Worm (Caenorhabditis elegans) whole organism, mixed stage, embryonic: ENCODE data around the gene gst-17.
A peak's percentile ranks its signal among the peaks of the same experiment; 100 is the strongest.

Experiments
- M03D4.4 ChIP-seq: sonication (generic microtip); optimal IDR thresholded peaks from 2 replicates; lab custom pipeline; 2017; ENCODE audit warnings: mild to moderate bottlenecking, missing genetic modification characterization, missing compliant biosample characterization
- blmp-1 ChIP-seq: fragments of 150-350 bp; optimal IDR thresholded peaks from 2 replicates; lab custom pipeline; 2014; ENCODE audit warnings: missing biosample characterization, missing genetic modification characterization
- ceh-39 ChIP-seq: fragments of 150-350 bp; optimal IDR thresholded peaks from 2 replicates; lab custom pipeline; 2014; ENCODE audit warnings: missing biosample characterization, missing genetic modification characterization
- ceh-43 ChIP-seq: fragments of 200-800 bp; sonication (Bioruptor generic); optimal IDR thresholded peaks from 2 replicates; lab custom pipeline; 2018; ENCODE audit warnings: mild to moderate bottlenecking, missing genetic modification characterization, moderate library complexity, missing compliant biosample characterization
- ceh-83 ChIP-seq: fragments of 200-800 bp; sonication (Bioruptor generic); optimal IDR thresholded peaks from 2 replicates; lab custom pipeline; 2018; ENCODE audit warnings: mild to moderate bottlenecking, missing genetic modification characterization, missing compliant biosample characterization
- ces-1 ChIP-seq: fragments of 150-350 bp; optimal IDR thresholded peaks from 2 replicates; lab custom pipeline; 2014; ENCODE audit warnings: missing biosample characterization, missing genetic modification reagents, missing genetic modification characterization
- cnd-1 ChIP-seq: fragments of 200-800 bp; sonication (Bioruptor generic); optimal IDR thresholded peaks from 2 replicates; lab custom pipeline; 2018; ENCODE audit warnings: mild to moderate bottlenecking, missing genetic modification characterization, missing compliant biosample characterization
- drap-1 ChIP-seq: fragments of 200-800 bp; sonication (Bioruptor generic); optimal IDR thresholded peaks from 3 replicates; lab custom pipeline; 2018; ENCODE audit warnings: mild to moderate bottlenecking, missing genetic modification characterization, missing compliant biosample characterization
- hlh-1 ChIP-seq: fragments of 150-350 bp; optimal IDR thresholded peaks from 2 replicates; lab custom pipeline; 2014; ENCODE audit warnings: missing biosample characterization, missing genetic modification reagents, missing genetic modification characterization
- lin-13 ChIP-seq: fragments of 150-350 bp; optimal IDR thresholded peaks from 2 replicates; lab custom pipeline; 2014; ENCODE audit warnings: missing biosample characterization, missing genetic modification characterization
- lin-32 ChIP-seq: fragments of 200-800 bp; sonication (Bioruptor generic); optimal IDR thresholded peaks from 2 replicates; lab custom pipeline; 2018; ENCODE audit warnings: mild to moderate bottlenecking, missing genetic modification characterization, missing compliant biosample characterization
- lsy-2 ChIP-seq: fragments of 150-350 bp; optimal IDR thresholded peaks from 2 replicates; lab custom pipeline; 2014; ENCODE audit warnings: missing biosample characterization, missing genetic modification characterization
- mab-5 ChIP-seq: fragments of 150-350 bp; optimal IDR thresholded peaks from 2 replicates; lab custom pipeline; 2014; ENCODE audit warnings: missing biosample characterization, missing genetic modification characterization
- mep-1 ChIP-seq: fragments of 150-350 bp; optimal IDR thresholded peaks from 2 replicates; lab custom pipeline; 2017; ENCODE audit warnings: missing biosample characterization, missing genetic modification reagents, missing genetic modification characterization, inconsistent platforms
- mls-2 ChIP-seq: sonication (generic microtip); optimal IDR thresholded peaks from 2 replicates; lab custom pipeline; 2016; ENCODE audit warnings: mild to moderate bottlenecking, missing genetic modification characterization, moderate library complexity, missing compliant biosample characterization
- nhr-12 ChIP-seq: fragments of 150-350 bp; optimal IDR thresholded peaks from 2 replicates; lab custom pipeline; 2014; ENCODE audit warnings: missing biosample characterization, missing genetic modification characterization
- nhr-237 ChIP-seq: fragments of 150-350 bp; optimal IDR thresholded peaks from 2 replicates; lab custom pipeline; 2014; ENCODE audit warnings: missing biosample characterization, missing genetic modification characterization
- nhr-28 ChIP-seq: fragments of 150-350 bp; optimal IDR thresholded peaks from 2 replicates; lab custom pipeline; 2014; ENCODE audit warnings: missing biosample characterization, missing genetic modification characterization
- nhr-76 ChIP-seq: sonication (generic microtip); optimal IDR thresholded peaks from 2 replicates; lab custom pipeline; 2017; ENCODE audit warnings: missing biosample characterization, missing genetic modification characterization
- pha-4 ChIP-seq: fragments of 150-350 bp; optimal IDR thresholded peaks from 2 replicates; lab custom pipeline; 2018; ENCODE audit warnings: missing biosample characterization, missing genetic modification reagents, missing genetic modification characterization
- sem-2 ChIP-seq: fragments of 200-800 bp; sonication (Bioruptor generic); optimal IDR thresholded peaks from 2 replicates; lab custom pipeline; 2018; ENCODE audit warnings: mild to moderate bottlenecking, missing genetic modification characterization, missing compliant biosample characterization
- snpc-4 ChIP-seq: fragments of 150-350 bp; optimal IDR thresholded peaks from 2 replicates; lab custom pipeline; 2014; ENCODE audit warnings: missing biosample characterization, missing genetic modification characterization
- sptf-1 ChIP-seq: sonication (generic microtip); optimal IDR thresholded peaks from 2 replicates; lab custom pipeline; 2017; ENCODE audit warnings: mild to moderate bottlenecking, missing genetic modification characterization, moderate library complexity, missing compliant biosample characterization
- tbx-8 ChIP-seq: fragments of 200-800 bp; sonication (Bioruptor generic); optimal IDR thresholded peaks from 2 replicates; lab custom pipeline; 2018; ENCODE audit warnings: mild to moderate bottlenecking, missing genetic modification characterization, moderate library complexity, missing compliant biosample characterization
- unc-39 ChIP-seq: fragments of 150-350 bp; optimal IDR thresholded peaks from 2 replicates; lab custom pipeline; 2014; ENCODE audit warnings: missing biosample characterization, missing genetic modification characterization
- zip-8 ChIP-seq: fragments of 150-350 bp; optimal IDR thresholded peaks from 2 replicates; lab custom pipeline; 2014; ENCODE audit warnings: missing biosample characterization, missing genetic modification characterization
- ztf-11 ChIP-seq: fragments of 150-350 bp; optimal IDR thresholded peaks from 2 replicates; lab custom pipeline; 2014; ENCODE audit warnings: missing biosample characterization, missing genetic modification characterization

gst-17 gene

DNA sequence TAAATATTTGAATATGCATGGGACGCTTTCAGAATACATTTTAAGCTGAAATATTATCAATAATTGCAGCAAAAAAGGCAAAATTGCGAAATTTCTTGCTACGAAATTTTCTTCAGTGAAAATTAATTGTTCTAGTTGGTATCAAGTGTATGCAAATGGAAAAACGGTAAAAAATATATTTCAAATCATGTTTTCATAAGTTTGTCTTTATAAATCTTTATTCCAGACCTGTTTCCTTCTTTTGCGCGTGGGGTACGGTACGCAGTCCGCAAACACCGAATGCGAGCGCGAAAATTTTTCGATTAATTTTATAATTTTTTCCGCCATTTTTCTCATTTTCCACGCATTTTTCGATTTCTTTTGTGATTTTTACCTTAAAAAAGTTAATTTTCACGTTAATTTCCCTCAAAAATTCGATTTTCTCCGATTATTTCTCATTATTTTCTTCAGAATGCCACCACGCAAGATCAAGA is 34.0 kb downstream of the gst-17 start, which contains the start of the genes fbxc-23 and csc-1:
TSS of gene fbxc-23 (minus strand) at position 51 of the 473 bp plus-strand sequence.
TSS of gene csc-1 (plus strand) at position 451 of the 473 bp plus-strand sequence.
- peak; percentile 11 for TF ChIP-seq nhr-237 (tag; lab: Kevin White, UChicago)
- TF ChIP-seq lin-13: peak; percentile 25
- peak; percentile 40 for TF ChIP-seq mep-1
- no peak for TF ChIP-seq nhr-28 (tag; lab: Kevin White, UChicago)
- TF ChIP-seq lsy-2 (tag; lab: Kevin White, UChicago): peak; percentile 96
- peak; percentile 71 for TF ChIP-seq ces-1 (GFP tag; lab: Kevin White, UChicago)
- TF ChIP-seq, all 35 proteins: peak for 5

DNA sequence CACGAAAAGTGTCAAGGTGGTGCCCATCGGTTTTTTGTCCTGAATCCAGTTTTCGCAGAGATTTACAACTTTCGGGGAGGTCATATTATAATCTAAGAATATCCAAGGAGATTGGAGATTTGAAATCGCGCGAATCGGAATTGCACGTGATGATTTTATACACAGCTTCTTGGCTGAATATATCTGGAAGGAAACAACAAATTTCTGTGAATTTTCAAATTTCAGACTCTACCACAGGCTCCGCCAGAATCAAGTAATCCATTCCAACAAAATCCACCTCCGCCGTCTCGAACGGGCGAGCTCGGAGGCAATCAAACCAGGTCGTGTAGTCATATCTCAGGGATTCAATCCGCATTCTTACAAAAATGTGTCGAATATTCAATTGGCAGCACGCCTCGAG is 35.3 kb downstream of the gst-17 start:
- TF ChIP-seq blmp-1 (tag; lab: Kevin White, UChicago): no peak
- no peak for TF ChIP-seq ceh-39 (tag; lab: Kevin White, UChicago)
- no peak for TF ChIP-seq mep-1
- no peak for TF ChIP-seq mab-5 (tag; lab: Kevin White, UChicago)
- no peak for TF ChIP-seq cnd-1 (tag; lab: Kevin White, UChicago)
- no peak for TF ChIP-seq tbx-8
- TF ChIP-seq unc-39 (tag; lab: Kevin White, UChicago): no peak
- TF ChIP-seq ces-1 (GFP tag; lab: Kevin White, UChicago): no peak
- TF ChIP-seq sem-2 (GFP tag; lab: Kevin White, UChicago): no peak
- TF ChIP-seq ztf-11 (tag; lab: Kevin White, UChicago): no peak

ce11 chrII:13593659-13594221 is 36.9 kb downstream of the gst-17 start, which contains the start of gene clec-146:
clec-146 (minus strand) TSS chrII:13593774.
- TF ChIP-seq sptf-1: no peak
- TF ChIP-seq nhr-12 (tag; lab: Kevin White, UChicago): no peak
- no peak for TF ChIP-seq snpc-4
- TF ChIP-seq mab-5 (tag; lab: Kevin White, UChicago): no peak
- no peak for TF ChIP-seq cnd-1 (tag; lab: Kevin White, UChicago)
- TF ChIP-seq mls-2: no peak
- TF ChIP-seq hlh-1 (tag; lab: Kevin White, UChicago): no peak
- TF ChIP-seq nhr-28 (tag; lab: Kevin White, UChicago): no peak
- TF ChIP-seq M03D4.4 (tag; lab: Kevin White, UChicago): no peak
- TF ChIP-seq tbx-8: no peak
- no peak for TF ChIP-seq ceh-83
- no peak for TF ChIP-seq nhr-76
- no peak for TF ChIP-seq blmp-1 (tag; lab: Kevin White, UChicago)
- TF ChIP-seq ceh-39 (tag; lab: Kevin White, UChicago): no peak
- no peak for TF ChIP-seq pha-4 (tag; lab: Kevin White, UChicago)

- TF ChIP-seq nhr-28 (tag; lab: Kevin White, UChicago) (no peak), mep-1 (no peak), M03D4.4 (tag; lab: Kevin White, UChicago) (no peak), lin-32 (GFP tag; lab: Kevin White, UChicago) (no peak), lsy-2 (tag; lab: Kevin White, UChicago) (no peak), hlh-1 (tag; lab: Kevin White, UChicago) (no peak), zip-8 (no peak), ztf-11 (tag; lab: Kevin White, UChicago) (no peak)
Observed at ce11 chrII:13590461-13590860, 40.1 kb downstream of the gst-17 start, which contains the start of gene clec-145. clec-145 (minus strand) TSS chrII:13590561.

DNA sequence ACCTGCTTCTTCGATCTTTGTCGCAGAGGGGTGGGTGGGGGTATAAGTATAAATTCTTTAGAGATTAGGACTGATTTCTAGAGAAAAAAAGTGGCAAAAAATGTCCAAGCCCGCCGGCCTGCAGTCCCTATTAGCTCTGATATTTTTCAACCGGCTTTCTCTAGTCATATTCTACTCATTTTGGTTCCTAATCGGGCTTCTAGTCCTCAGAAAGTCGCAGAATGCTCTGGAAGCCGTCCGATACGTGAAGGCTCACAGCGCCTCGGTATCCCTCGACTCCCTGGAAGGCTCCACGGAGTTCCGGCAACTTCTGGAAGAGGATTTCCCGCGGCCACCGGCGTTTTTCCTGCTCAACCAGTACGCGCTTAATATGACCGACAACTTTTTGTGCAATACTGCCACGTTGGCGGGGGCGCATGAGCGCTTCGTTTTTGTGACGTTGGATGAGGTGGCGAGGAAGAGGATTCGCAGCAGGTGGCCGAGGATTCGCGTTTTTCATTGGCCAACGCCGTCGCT is 44.9 kb downstream of the gst-17 start, which contains the start of gene Y48E1B.8:
TSS of gene Y48E1B.8 (plus strand) at position 51 of the 516 bp plus-strand sequence.
- TF ChIP-seq ces-1 (GFP tag; lab: Kevin White, UChicago) (no peak), ceh-43 (GFP tag; lab: Kevin White, UChicago) (no peak), nhr-12 (tag; lab: Kevin White, UChicago) (no peak), mab-5 (tag; lab: Kevin White, UChicago) (no peak), unc-39 (tag; lab: Kevin White, UChicago) (no peak), drap-1 (no peak), mls-2 (no peak), nhr-28 (tag; lab: Kevin White, UChicago) (no peak)
